Worm (Caenorhabditis elegans) whole organism, mixed stage, embryonic: Measurements from ENCODE around the gene acs-3.

Experiments
- M03D4.4 ChIP-seq: sonication (generic microtip); optimal IDR thresholded peaks from 2 replicates; lab custom pipeline; 2017; ENCODE audit warnings: mild to moderate bottlenecking, missing genetic modification characterization, missing compliant biosample characterization
- bed-3 ChIP-seq: fragments of 200-800 bp; sonication (Bioruptor generic); optimal IDR thresholded peaks from 3 replicates; lab custom pipeline; 2018; ENCODE audit warnings: mild to moderate bottlenecking, missing genetic modification characterization, moderate library complexity, missing compliant biosample characterization
- blmp-1 ChIP-seq: fragments of 150-350 bp; optimal IDR thresholded peaks from 2 replicates; lab custom pipeline; 2014; ENCODE audit warnings: missing biosample characterization, missing genetic modification characterization
- ceh-83 ChIP-seq: fragments of 200-800 bp; sonication (Bioruptor generic); optimal IDR thresholded peaks from 2 replicates; lab custom pipeline; 2018; ENCODE audit warnings: mild to moderate bottlenecking, missing genetic modification characterization, missing compliant biosample characterization
- ces-1 ChIP-seq: fragments of 150-350 bp; optimal IDR thresholded peaks from 2 replicates; lab custom pipeline; 2014; ENCODE audit warnings: missing biosample characterization, missing genetic modification reagents, missing genetic modification characterization
- cnd-1 ChIP-seq: fragments of 200-800 bp; sonication (Bioruptor generic); optimal IDR thresholded peaks from 2 replicates; lab custom pipeline; 2018; ENCODE audit warnings: mild to moderate bottlenecking, missing genetic modification characterization, missing compliant biosample characterization
- drap-1 ChIP-seq: fragments of 200-800 bp; sonication (Bioruptor generic); optimal IDR thresholded peaks from 3 replicates; lab custom pipeline; 2018; ENCODE audit warnings: mild to moderate bottlenecking, missing genetic modification characterization, missing compliant biosample characterization
- elt-1 ChIP-seq: sonication (generic microtip); optimal IDR thresholded peaks from 2 replicates; lab custom pipeline; 2017; ENCODE audit warnings: missing genetic modification characterization, mild to moderate bottlenecking, missing compliant biosample characterization, antibody characterized with exemption, moderate library complexity, borderline replicate concordance; ENCODE audit not compliant: insufficient read depth
- elt-3 ChIP-seq: fragments of 150-350 bp; optimal IDR thresholded peaks from 2 replicates; lab custom pipeline; 2014; ENCODE audit warnings: missing biosample characterization, missing genetic modification characterization
- flh-1 ChIP-seq: fragments of 200-800 bp; sonication (Bioruptor generic); optimal IDR thresholded peaks from 2 replicates; lab custom pipeline; 2018; ENCODE audit warnings: mild to moderate bottlenecking, missing genetic modification characterization, moderate library complexity, missing compliant biosample characterization
- ham-2 ChIP-seq: fragments of 200-800 bp; sonication (Bioruptor generic); optimal IDR thresholded peaks from 2 replicates; lab custom pipeline; 2018; ENCODE audit warnings: mild to moderate bottlenecking, missing genetic modification characterization, missing compliant biosample characterization
- hlh-1 ChIP-seq: fragments of 150-350 bp; optimal IDR thresholded peaks from 2 replicates; lab custom pipeline; 2014; ENCODE audit warnings: missing biosample characterization, missing genetic modification reagents, missing genetic modification characterization
- lin-13 ChIP-seq: fragments of 150-350 bp; optimal IDR thresholded peaks from 2 replicates; lab custom pipeline; 2014; ENCODE audit warnings: missing biosample characterization, missing genetic modification characterization
- lin-32 ChIP-seq: fragments of 200-800 bp; sonication (Bioruptor generic); optimal IDR thresholded peaks from 2 replicates; lab custom pipeline; 2018; ENCODE audit warnings: mild to moderate bottlenecking, missing genetic modification characterization, missing compliant biosample characterization
- mab-5 ChIP-seq: fragments of 150-350 bp; optimal IDR thresholded peaks from 2 replicates; lab custom pipeline; 2014; ENCODE audit warnings: missing biosample characterization, missing genetic modification characterization
- mep-1 ChIP-seq: fragments of 150-350 bp; optimal IDR thresholded peaks from 2 replicates; lab custom pipeline; 2017; ENCODE audit warnings: missing biosample characterization, missing genetic modification reagents, missing genetic modification characterization, inconsistent platforms
- nhr-12 ChIP-seq: fragments of 150-350 bp; optimal IDR thresholded peaks from 2 replicates; lab custom pipeline; 2014; ENCODE audit warnings: missing biosample characterization, missing genetic modification characterization
- nhr-2 ChIP-seq: fragments of 150-350 bp; optimal IDR thresholded peaks from 2 replicates; lab custom pipeline; 2014; ENCODE audit warnings: missing biosample characterization, missing genetic modification characterization
- nhr-237 ChIP-seq: fragments of 150-350 bp; optimal IDR thresholded peaks from 2 replicates; lab custom pipeline; 2014; ENCODE audit warnings: missing biosample characterization, missing genetic modification characterization
- nhr-76 ChIP-seq: sonication (generic microtip); optimal IDR thresholded peaks from 2 replicates; lab custom pipeline; 2017; ENCODE audit warnings: missing biosample characterization, missing genetic modification characterization
- pha-4 ChIP-seq: fragments of 150-350 bp; optimal IDR thresholded peaks from 2 replicates; lab custom pipeline; 2018; ENCODE audit warnings: missing biosample characterization, missing genetic modification reagents, missing genetic modification characterization
- sem-2 ChIP-seq: fragments of 200-800 bp; sonication (Bioruptor generic); optimal IDR thresholded peaks from 2 replicates; lab custom pipeline; 2018; ENCODE audit warnings: mild to moderate bottlenecking, missing genetic modification characterization, missing compliant biosample characterization
- snpc-4 ChIP-seq: fragments of 150-350 bp; optimal IDR thresholded peaks from 2 replicates; lab custom pipeline; 2014; ENCODE audit warnings: missing biosample characterization, missing genetic modification characterization
- sptf-1 ChIP-seq: sonication (generic microtip); optimal IDR thresholded peaks from 2 replicates; lab custom pipeline; 2017; ENCODE audit warnings: mild to moderate bottlenecking, missing genetic modification characterization, moderate library complexity, missing compliant biosample characterization
- tbx-8 ChIP-seq: fragments of 200-800 bp; sonication (Bioruptor generic); optimal IDR thresholded peaks from 2 replicates; lab custom pipeline; 2018; ENCODE audit warnings: mild to moderate bottlenecking, missing genetic modification characterization, moderate library complexity, missing compliant biosample characterization
- unc-120 ChIP-seq: sonication (generic microtip); optimal IDR thresholded peaks from 2 replicates; lab custom pipeline; 2017; ENCODE audit warnings: missing genetic modification characterization, missing compliant biosample characterization; ENCODE audit not compliant: poor library complexity, severe bottlenecking
- unc-39 ChIP-seq: fragments of 150-350 bp; optimal IDR thresholded peaks from 2 replicates; lab custom pipeline; 2014; ENCODE audit warnings: missing biosample characterization, missing genetic modification characterization
- zip-8 ChIP-seq: fragments of 150-350 bp; optimal IDR thresholded peaks from 2 replicates; lab custom pipeline; 2014; ENCODE audit warnings: missing biosample characterization, missing genetic modification characterization
- ztf-11 ChIP-seq: fragments of 150-350 bp; optimal IDR thresholded peaks from 2 replicates; lab custom pipeline; 2014; ENCODE audit warnings: missing biosample characterization, missing genetic modification characterization

acs-3 gene

DNA sequence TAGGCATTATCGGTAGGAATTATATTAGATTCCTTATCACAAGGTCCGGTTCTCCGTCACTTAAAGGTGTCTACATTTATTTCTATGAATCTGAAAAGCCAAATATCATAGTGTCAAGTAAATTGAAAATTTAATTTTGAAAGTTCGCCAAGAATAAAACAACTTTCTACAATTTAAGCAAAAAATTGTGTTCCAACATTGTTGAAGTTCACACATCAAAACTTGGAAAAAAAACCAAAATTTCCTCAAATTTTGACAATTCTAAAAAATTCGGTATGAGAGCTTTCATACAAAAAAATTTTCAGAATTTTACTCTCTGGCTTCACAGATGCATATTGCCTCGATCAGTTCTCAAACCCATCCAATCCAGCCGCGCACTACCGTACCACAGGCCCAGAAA lies 42.4 kb downstream of the acs-3 start, which contains the start of gene F59A7.7:
F59A7.7 (plus strand) TSS at position 301 of the 400 bp plus-strand sequence.
- TF ChIP-seq unc-120 (tag; lab: Kevin White, UChicago), result no peak
- TF ChIP-seq elt-3, result no peak
- no peak for TF ChIP-seq hlh-1
- TF ChIP-seq sem-2 (GFP tag; lab: Kevin White, UChicago), result no peak
- TF ChIP-seq, all 35 proteins: peak for 0

DNA sequence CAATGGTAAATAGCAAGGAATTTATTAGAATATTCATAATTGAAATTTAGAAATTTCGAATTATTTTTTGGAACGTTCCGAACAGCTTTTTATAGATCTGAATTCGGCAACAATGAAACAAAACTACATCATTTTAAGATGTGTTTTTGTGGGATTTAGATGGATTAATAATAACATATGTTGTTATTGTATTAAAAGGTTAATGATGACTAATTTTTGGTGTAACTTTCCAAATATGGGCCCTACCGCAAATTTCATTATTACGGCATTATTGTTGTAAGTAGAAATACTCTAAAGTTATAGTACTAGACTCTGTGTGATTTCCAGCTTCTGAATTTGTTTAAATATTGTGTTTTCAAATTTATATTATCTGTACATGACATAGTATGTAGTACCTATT lies 44.5 kb downstream of the acs-3 start, which contains the start of gene F59A7.11:
F59A7.11 (minus strand) TSS at position 101 of the 400 bp plus-strand sequence.
- no peak for TF ChIP-seq ceh-83 (GFP tag; lab: Kevin White, UChicago)
- TF ChIP-seq ces-1 (GFP tag; lab: Kevin White, UChicago), result no peak
- TF ChIP-seq nhr-12 (tag; lab: Kevin White, UChicago), result no peak
- TF ChIP-seq snpc-4, result no peak
- no peak for TF ChIP-seq lin-13 (tag; lab: Kevin White, UChicago)
- TF ChIP-seq unc-39 (tag; lab: Kevin White, UChicago), result no peak
- TF ChIP-seq hlh-1, result no peak
- TF ChIP-seq mep-1 (tag; lab: Kevin White, UChicago), result no peak
- TF ChIP-seq mab-5 (tag; lab: Kevin White, UChicago), result no peak

DNA sequence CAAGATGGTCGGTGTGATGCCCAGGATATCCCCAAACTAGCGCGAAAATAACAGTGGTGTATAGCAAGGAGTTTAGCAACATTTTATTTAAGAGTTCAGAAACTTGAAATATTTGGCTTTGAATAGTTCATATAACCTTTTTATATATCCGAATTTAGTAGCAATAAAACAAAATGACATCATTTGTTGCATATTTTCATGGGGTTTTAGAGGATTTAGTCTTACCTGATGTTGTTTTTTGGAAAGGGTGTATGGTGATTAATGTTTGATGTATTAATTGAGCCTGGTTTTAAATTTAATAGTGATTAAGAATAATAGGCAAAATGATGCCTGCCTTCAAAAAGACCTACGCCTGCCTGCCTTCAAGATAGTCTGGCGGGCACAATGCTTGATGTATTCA lies 47.1 kb downstream of the acs-3 start, which contains the start of gene F59A7.2:
F59A7.2 (minus strand) TSS at position 101 of the 400 bp plus-strand sequence.
- TF ChIP-seq nhr-237 (tag; lab: Kevin White, UChicago) (no peak), zip-8 (no peak), ztf-11 (no peak), blmp-1 (tag; lab: Kevin White, UChicago) (no peak), elt-1 (tag; lab: Kevin White, UChicago) (no peak), ham-2 (GFP tag; lab: Kevin White, UChicago) (no peak), unc-120 (tag; lab: Kevin White, UChicago) (no peak), nhr-12 (tag; lab: Kevin White, UChicago) (no peak), tbx-8 (GFP tag; lab: Kevin White, UChicago) (no peak), nhr-2 (tag; lab: Kevin White, UChicago) (no peak), unc-39 (tag; lab: Kevin White, UChicago) (no peak), mab-5 (tag; lab: Kevin White, UChicago) (no peak), pha-4 (tag; lab: Kevin White, UChicago) (no peak), sem-2 (GFP tag; lab: Kevin White, UChicago) (no peak), sptf-1 (tag; lab: Kevin White, UChicago) (no peak)

DNA sequence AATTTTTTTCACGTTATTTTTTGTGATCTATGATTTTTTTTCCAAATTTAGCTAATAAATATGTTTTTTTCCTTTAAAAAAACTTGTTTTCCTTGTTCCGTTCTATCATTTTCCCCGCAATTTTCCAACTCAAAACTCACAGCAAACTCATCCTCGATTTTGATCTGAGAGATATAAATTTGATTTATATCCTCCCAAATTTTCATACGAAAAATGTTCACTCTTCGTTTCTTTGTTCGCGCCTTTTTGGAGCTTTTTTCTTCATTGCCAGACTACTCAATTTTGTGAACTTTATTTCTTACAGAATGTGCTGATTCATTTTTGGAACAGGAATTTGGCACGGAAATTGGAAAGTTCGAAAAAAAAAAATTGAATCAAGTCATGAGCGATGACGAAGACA lies 49.4 kb downstream of the acs-3 start, which contains the start of gene F59A7.14:
F59A7.14 (plus strand) TSS at position 301 of the 400 bp plus-strand sequence.
- TF ChIP-seq ces-1 (GFP tag; lab: Kevin White, UChicago), result no peak

DNA sequence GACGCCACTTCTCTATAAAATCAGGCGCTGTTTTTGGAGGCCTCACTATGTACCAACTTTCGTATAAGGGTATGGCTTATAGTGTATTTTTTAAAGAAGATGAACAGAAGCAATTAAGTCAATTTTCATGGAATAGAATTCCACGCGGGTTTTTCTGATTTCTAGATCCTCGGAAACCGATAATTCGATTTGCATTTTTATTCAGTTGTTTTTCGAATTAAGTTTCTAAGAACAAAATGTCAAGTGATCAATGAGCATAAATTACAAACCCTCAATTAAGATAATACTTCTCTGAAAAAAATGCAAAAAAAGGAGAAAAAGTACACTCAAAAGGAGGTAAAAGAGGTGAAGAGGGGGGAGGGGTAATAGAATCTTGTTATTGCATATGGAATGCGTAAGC lies 52.0 kb downstream of the acs-3 start:
- TF ChIP-seq unc-39 (tag; lab: Kevin White, UChicago) (no peak), lin-32 (GFP tag; lab: Kevin White, UChicago) (no peak), blmp-1 (tag; lab: Kevin White, UChicago) (no peak), flh-1 (GFP tag; lab: Kevin White, UChicago) (no peak), nhr-76 (tag; lab: Kevin White, UChicago) (no peak), M03D4.4 (tag; lab: Kevin White, UChicago) (no peak), cnd-1 (tag; lab: Kevin White, UChicago) (no peak), nhr-2 (tag; lab: Kevin White, UChicago) (no peak), bed-3 (GFP tag; lab: Kevin White, UChicago) (no peak), drap-1 (GFP tag; lab: Kevin White, UChicago) (no peak)

DNA sequence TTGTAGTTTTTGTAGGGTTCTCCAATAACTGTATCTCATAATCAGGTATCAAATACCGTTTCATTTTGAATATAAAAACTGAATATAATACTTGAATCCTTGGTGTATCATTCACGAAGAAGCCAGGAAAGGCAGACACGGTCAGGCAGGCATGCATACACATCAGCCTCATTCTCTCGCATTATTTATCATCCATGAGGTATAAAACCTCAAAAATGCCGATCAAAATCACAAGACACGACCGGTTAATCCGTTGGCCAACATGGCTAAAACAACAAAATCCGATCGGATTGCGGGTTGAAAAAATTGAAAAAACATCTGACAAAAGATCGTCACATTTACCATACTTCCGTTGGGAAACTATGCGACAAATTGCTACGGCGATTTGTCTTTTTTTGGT lies 53.0 kb downstream of the acs-3 start, which contains the start of gene F59A7.5:
F59A7.5 (plus strand) TSS at position 301 of the 400 bp plus-strand sequence.
- TF ChIP-seq elt-3 (no peak), ces-1 (GFP tag; lab: Kevin White, UChicago) (no peak), mep-1 (tag; lab: Kevin White, UChicago) (no peak), ham-2 (GFP tag; lab: Kevin White, UChicago) (no peak)
- TF ChIP-seq, all 35 proteins: peak for 0
